Fruit fly (Drosophila melanogaster): ENCODE data around the gene Gp93.

Gene Gp93

dm6 chr3R:27946555-27947204 is 1.8 kb upstream of the Gp93 start (continued):
- TF ChIP-seq mld (GFP tag; IDR thresholded peaks at IDR 0.05; ENCODE audit: partially characterized antibody): no peak
- TF ChIP-seq Blimp-1 (GFP tag; optimal IDR thresholded peaks at IDR 0.05): no peak
- TF ChIP-seq phol (tag; optimal IDR thresholded peaks at IDR 0.05): no peak
- peak; percentile 47 for TF ChIP-seq sens (GFP tag)
- peak; percentile 51 for TF ChIP-seq CG10543 (GFP tag; optimal IDR thresholded peaks at IDR 0.05)
- TF ChIP-seq CG30020 (tag; optimal IDR thresholded peaks at IDR 0.05): no peak
- no peak for TF ChIP-seq CG17802 (tag; optimal IDR thresholded peaks at IDR 0.05)
- no peak for TF ChIP-seq CG3163 (GFP tag; optimal IDR thresholded peaks at IDR 0.05)
- TF ChIP-seq CG34224 (GFP tag; IDR thresholded peaks at IDR 0.05; ENCODE audit: partially characterized antibody): no peak
- no peak for TF ChIP-seq zfh2 (GFP tag; optimal IDR thresholded peaks at IDR 0.05)
- no peak for TF ChIP-seq hkb (optimal IDR thresholded peaks at IDR 0.05)
- TF ChIP-seq hkb (GFP tag; IDR thresholded peaks at IDR 0.05): no peak
- no peak for TF ChIP-seq Neu2 (GFP tag; optimal IDR thresholded peaks at IDR 0.05; ENCODE audit: borderline replicate concordance)
- no peak for TF ChIP-seq Dll (GFP tag; IDR thresholded peaks at IDR 0.05; ENCODE audit: partially characterized antibody)
- TF ChIP-seq GATAe (GFP tag; conservative IDR thresholded peaks at IDR 0.05): peak; percentile 71
- TF ChIP-seq Fer3 (tag; optimal IDR thresholded peaks at IDR 0.05): no peak
- no peak for TF ChIP-seq CG31365 (tag; optimal IDR thresholded peaks at IDR 0.05)
- no peak for TF ChIP-seq br (optimal IDR thresholded peaks at IDR 0.05)
- no peak for TF ChIP-seq CG12155 (GFP tag; optimal IDR thresholded peaks at IDR 0.05)
- TF ChIP-seq btn (GFP tag; optimal IDR thresholded peaks at IDR 0.05): no peak
- no peak for TF ChIP-seq sc (optimal IDR thresholded peaks at IDR 0.05)
- no peak for TF ChIP-seq sc (GFP tag; optimal IDR thresholded peaks at IDR 0.05)
- TF ChIP-seq CG18764 (GFP tag; optimal IDR thresholded peaks at IDR 0.05): no peak
- TF ChIP-seq CG6175 (GFP tag; IDR thresholded peaks at IDR 0.05): no peak
- TF ChIP-seq CG17568 (GFP tag; optimal IDR thresholded peaks at IDR 0.05): no peak
- TF ChIP-seq trh (GFP tag; optimal IDR thresholded peaks at IDR 0.05): no peak
- TF ChIP-seq CG16815 (GFP tag; optimal IDR thresholded peaks at IDR 0.05): no peak
- no peak for TF ChIP-seq CG9817 (tag; optimal IDR thresholded peaks at IDR 0.05)
- TF ChIP-seq run (tag; optimal IDR thresholded peaks at IDR 0.05): no peak
- TF ChIP-seq Bgb (GFP tag; IDR thresholded peaks at IDR 0.05; ENCODE audit: partially characterized antibody): no peak
- no peak for TF ChIP-seq Ptx1 (GFP tag; IDR thresholded peaks at IDR 0.05)
- no peak for TF ChIP-seq CG10274 (GFP tag; optimal IDR thresholded peaks at IDR 0.05)
- TF ChIP-seq CG18619 (GFP tag; optimal IDR thresholded peaks at IDR 0.05): no peak
- TF ChIP-seq chif (GFP tag; optimal IDR thresholded peaks at IDR 0.05): no peak
- TF ChIP-seq CG10431 (GFP tag; optimal IDR thresholded peaks at IDR 0.05): peak; percentile 49
- TF ChIP-seq Rx (GFP tag; IDR thresholded peaks at IDR 0.05): no peak
- TF ChIP-seq CG32772 (GFP tag; IDR thresholded peaks at IDR 0.05): no peak
- TF ChIP-seq bcd (GFP tag; optimal IDR thresholded peaks at IDR 0.05): no peak
- no peak; the same call in 1 of the 2 replicates for TF ChIP-seq CG10366 (GFP tag; IDR thresholded peaks at IDR 0.05)
- TF ChIP-seq kni (GFP tag; optimal IDR thresholded peaks at IDR 0.05): peak; percentile 81
- no peak for TF ChIP-seq az2 (GFP tag; optimal IDR thresholded peaks at IDR 0.05)
- no peak for TF ChIP-seq CG6791 (GFP tag; IDR thresholded peaks at IDR 0.05; ENCODE audit: partially characterized antibody)
- TF ChIP-seq CG15269 (tag; optimal IDR thresholded peaks at IDR 0.05): no peak
- no peak for TF ChIP-seq CG15514 (GFP tag; optimal IDR thresholded peaks at IDR 0.05)
- no peak for TF ChIP-seq zf30C (GFP tag; optimal IDR thresholded peaks at IDR 0.05)
- no peak for TF ChIP-seq CTCF (GFP tag; optimal IDR thresholded peaks at IDR 0.05)
- TF ChIP-seq CG3726 (GFP tag; IDR thresholded peaks at IDR 0.05): no peak
- no peak for TF ChIP-seq CG10267 (tag; optimal IDR thresholded peaks at IDR 0.05)
- TF ChIP-seq CG9932 (GFP tag; IDR thresholded peaks at IDR 0.05): no peak
- no peak for TF ChIP-seq Doc3 (GFP tag; IDR thresholded peaks at IDR 0.05; ENCODE audit: partially characterized antibody)
- TF ChIP-seq grn (GFP tag; optimal IDR thresholded peaks at IDR 0.05): no peak

Data from whole organism, embryonic.